Fruit fly (Drosophila melanogaster): ENCODE measurements around the gene CG43610.

The CG43610 gene

DNA sequence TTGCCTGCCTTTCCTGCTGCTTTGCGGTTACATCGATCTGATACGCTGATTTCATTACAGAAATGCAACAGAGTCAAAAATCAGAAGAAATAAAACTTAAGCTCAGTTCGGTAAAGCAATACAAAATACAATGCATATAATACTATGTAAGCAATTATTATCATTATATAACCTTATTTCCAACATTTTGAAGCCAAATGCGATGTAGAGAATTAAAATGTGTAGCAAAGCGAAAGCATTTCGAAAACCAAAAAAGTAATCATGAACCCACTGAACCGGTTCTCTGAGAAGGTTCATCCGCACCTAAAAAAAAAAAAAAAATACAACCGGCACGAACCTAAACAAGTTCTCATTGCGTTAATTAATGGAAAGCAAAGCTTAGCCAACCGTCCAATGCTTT lies 14.8 kb upstream of the CG43610 start:
- TF ChIP-seq tj (GFP tag; optimal IDR thresholded peaks at IDR 0.05) (peak; percentile 33), ovo (GFP tag; optimal IDR thresholded peaks at IDR 0.05) (no peak), kay (GFP tag; ENCODE audit: borderline replicate concordance) (peak; percentile 91)

dm6 chr2L:6785583-6785982 lies 13.4 kb upstream of the CG43610 start:
- peak; percentile 20 for TF ChIP-seq CG7101 (tag; optimal IDR thresholded peaks at IDR 0.05)
- no peak for TF ChIP-seq Clk (GFP tag; optimal IDR thresholded peaks at IDR 0.05)
- no peak for TF ChIP-seq Crg-1 (GFP tag; optimal IDR thresholded peaks at IDR 0.05)
- TF ChIP-seq CG7045 (GFP tag; optimal IDR thresholded peaks at IDR 0.05), result no peak
- TF ChIP-seq CG14711 (tag; optimal IDR thresholded peaks at IDR 0.05), result no peak
- TF ChIP-seq cnc (optimal IDR thresholded peaks at IDR 0.05), result peak in 1 of 2 experiments; percentile 23
- no peak for TF ChIP-seq Hr96 (GFP tag; optimal IDR thresholded peaks at IDR 0.05)
- TF ChIP-seq toe (GFP tag; optimal IDR thresholded peaks at IDR 0.05), result no peak
- TF ChIP-seq cic (GFP tag; optimal IDR thresholded peaks at IDR 0.05), result peak; percentile 53
- no peak for TF ChIP-seq ovo (GFP tag; optimal IDR thresholded peaks at IDR 0.05)
- no peak for TF ChIP-seq CG1620 (GFP tag; optimal IDR thresholded peaks at IDR 0.05)
- TF ChIP-seq kay (GFP tag; ENCODE audit: borderline replicate concordance), result peak; percentile 97
- no peak for TF ChIP-seq pad (GFP tag; optimal IDR thresholded peaks at IDR 0.05)
- TF ChIP-seq CG5204 (GFP tag; optimal IDR thresholded peaks at IDR 0.05), result no peak
- no peak for TF ChIP-seq CG11617 (GFP tag; optimal IDR thresholded peaks at IDR 0.05)
- TF ChIP-seq Mnt (GFP tag; optimal IDR thresholded peaks at IDR 0.05), result no peak
- no peak for TF ChIP-seq tj (GFP tag; optimal IDR thresholded peaks at IDR 0.05)
- no peak for TF ChIP-seq bab1 (GFP tag; optimal IDR thresholded peaks at IDR 0.05)
- peak; percentile 0 for TF ChIP-seq CG12768 (GFP tag; optimal IDR thresholded peaks at IDR 0.05)
- no peak for TF ChIP-seq CG33017 (tag; optimal IDR thresholded peaks at IDR 0.05)

- TF ChIP-seq CG5204 (GFP tag; optimal IDR thresholded peaks at IDR 0.05) (no peak), CG12768 (GFP tag; optimal IDR thresholded peaks at IDR 0.05) (no peak), CG11617 (GFP tag; optimal IDR thresholded peaks at IDR 0.05) (no peak), CG33017 (tag; optimal IDR thresholded peaks at IDR 0.05) (no peak), cic (GFP tag; optimal IDR thresholded peaks at IDR 0.05) (no peak), Crg-1 (GFP tag; optimal IDR thresholded peaks at IDR 0.05) (no peak), Mnt (GFP tag; optimal IDR thresholded peaks at IDR 0.05) (no peak), Hr96 (GFP tag; optimal IDR thresholded peaks at IDR 0.05) (no peak), CG7101 (tag; optimal IDR thresholded peaks at IDR 0.05) (no peak), pad (GFP tag; optimal IDR thresholded peaks at IDR 0.05) (no peak), cnc (optimal IDR thresholded peaks at IDR 0.05) (no peak), kay (GFP tag; ENCODE audit: borderline replicate concordance) (no peak), CG7045 (GFP tag; optimal IDR thresholded peaks at IDR 0.05) (no peak)
Measured at dm6 chr2L:6786674-6787028, 12.3 kb upstream of the CG43610 start, which contains the start of gene nrv1. Gene nrv1 (minus strand): TSS chr2L:6786861.

dm6 chr2L:6787029-6787972 lies 11.7 kb upstream of the CG43610 start:
- peak; percentile 85 for TF ChIP-seq pad (GFP tag; optimal IDR thresholded peaks at IDR 0.05)
- TF ChIP-seq kay (GFP tag; ENCODE audit: borderline replicate concordance), result peak; percentile 94
- TF ChIP-seq Crg-1 (GFP tag; optimal IDR thresholded peaks at IDR 0.05), result peak; percentile 85
- peak; percentile 94 for TF ChIP-seq toe (GFP tag; optimal IDR thresholded peaks at IDR 0.05)
- peak; percentile 94 for TF ChIP-seq cic (GFP tag; optimal IDR thresholded peaks at IDR 0.05)
- TF ChIP-seq ovo (GFP tag; optimal IDR thresholded peaks at IDR 0.05), result peak; percentile 86
- peak; percentile 90 for TF ChIP-seq bab1 (GFP tag; optimal IDR thresholded peaks at IDR 0.05)
- peak; percentile 80 for TF ChIP-seq CG1620 (GFP tag; optimal IDR thresholded peaks at IDR 0.05)
- TF ChIP-seq CG14711 (tag; optimal IDR thresholded peaks at IDR 0.05), result peak; percentile 76
- peak; percentile 83 for TF ChIP-seq CG7045 (GFP tag; optimal IDR thresholded peaks at IDR 0.05)
- TF ChIP-seq tj (GFP tag; optimal IDR thresholded peaks at IDR 0.05), result peak; percentile 57
- peak; percentile 78 for TF ChIP-seq Mnt (GFP tag; optimal IDR thresholded peaks at IDR 0.05)
- TF ChIP-seq Hr96 (GFP tag; optimal IDR thresholded peaks at IDR 0.05), result peak; percentile 91
- peak; percentile 82 for TF ChIP-seq Clk (GFP tag; optimal IDR thresholded peaks at IDR 0.05)
- no peak for TF ChIP-seq cnc (optimal IDR thresholded peaks at IDR 0.05)
- peak; percentile 93 for TF ChIP-seq CG7101 (tag; optimal IDR thresholded peaks at IDR 0.05)
- TF ChIP-seq CG5204 (GFP tag; optimal IDR thresholded peaks at IDR 0.05), result peak; percentile 95
- peak; percentile 88 for TF ChIP-seq CG33017 (tag; optimal IDR thresholded peaks at IDR 0.05)
- TF ChIP-seq CG12768 (GFP tag; optimal IDR thresholded peaks at IDR 0.05), result peak; percentile 97
- peak; percentile 96 for TF ChIP-seq CG11617 (GFP tag; optimal IDR thresholded peaks at IDR 0.05)

DNA sequence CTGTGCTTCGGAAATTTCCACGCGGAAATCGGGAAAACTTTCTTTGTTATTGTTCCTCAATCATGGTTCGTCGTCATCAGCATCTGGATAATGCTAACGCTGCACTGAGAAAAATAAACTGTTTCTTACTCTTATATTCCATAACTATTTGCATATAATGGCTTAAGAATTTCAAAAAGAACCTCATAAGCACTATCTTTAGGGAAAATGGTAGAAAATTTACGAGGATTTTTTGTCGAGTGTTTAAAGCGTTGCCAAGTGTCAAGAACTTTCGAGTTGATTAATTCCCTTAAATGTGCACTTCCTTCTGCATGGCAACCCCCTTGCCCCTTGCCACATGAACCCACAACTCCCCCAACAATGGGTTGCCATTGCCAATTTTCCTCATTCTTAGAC lies 11.0 kb upstream of the CG43610 start:
- TF ChIP-seq CG14711 (tag; optimal IDR thresholded peaks at IDR 0.05) (no peak), ovo (GFP tag; optimal IDR thresholded peaks at IDR 0.05) (no peak), tj (GFP tag; optimal IDR thresholded peaks at IDR 0.05) (no peak), cnc (optimal IDR thresholded peaks at IDR 0.05) (no peak), bab1 (GFP tag; optimal IDR thresholded peaks at IDR 0.05) (no peak), cic (GFP tag; optimal IDR thresholded peaks at IDR 0.05) (no peak), CG7045 (GFP tag; optimal IDR thresholded peaks at IDR 0.05) (no peak), CG1620 (GFP tag; optimal IDR thresholded peaks at IDR 0.05) (no peak), kay (GFP tag; ENCODE audit: borderline replicate concordance) (no peak), CG33017 (tag; optimal IDR thresholded peaks at IDR 0.05) (no peak)

dm6 chr2L:6789358-6789757 lies 9.6 kb upstream of the CG43610 start:
- no peak for TF ChIP-seq ovo (GFP tag; optimal IDR thresholded peaks at IDR 0.05)
- peak; percentile 31 for TF ChIP-seq CG33017 (tag; optimal IDR thresholded peaks at IDR 0.05)
- TF ChIP-seq Clk (GFP tag; optimal IDR thresholded peaks at IDR 0.05), result no peak
- TF ChIP-seq CG14711 (tag; optimal IDR thresholded peaks at IDR 0.05), result no peak
- TF ChIP-seq pad (GFP tag; optimal IDR thresholded peaks at IDR 0.05), result no peak
- TF ChIP-seq Crg-1 (GFP tag; optimal IDR thresholded peaks at IDR 0.05), result no peak
- TF ChIP-seq CG1620 (GFP tag; optimal IDR thresholded peaks at IDR 0.05), result no peak
- peak; percentile 23 for TF ChIP-seq CG5204 (GFP tag; optimal IDR thresholded peaks at IDR 0.05)
- TF ChIP-seq kay (GFP tag; ENCODE audit: borderline replicate concordance), result peak; percentile 94
- TF ChIP-seq cnc (optimal IDR thresholded peaks at IDR 0.05), result no peak
- TF ChIP-seq cic (GFP tag; optimal IDR thresholded peaks at IDR 0.05), result peak; percentile 80
- no peak for TF ChIP-seq tj (GFP tag; optimal IDR thresholded peaks at IDR 0.05)
- peak; percentile 5 for TF ChIP-seq CG7045 (GFP tag; optimal IDR thresholded peaks at IDR 0.05)
- peak; percentile 48 for TF ChIP-seq CG12768 (GFP tag; optimal IDR thresholded peaks at IDR 0.05)

All from whole organism, adult.